Fruit fly (Drosophila melanogaster) whole organism, pupa: ENCODE results near the gene RpL36.

ENCODE experiments used
- CG10348 ChIP-seq: fragments of 200-800 bp; sonication (Bioruptor generic); IDR thresholded peaks from 2 replicates; pipeline ENCODE4 v1.3.6; 2022; ENCODE audit warnings: missing biosample characterization, missing genetic modification characterization
- CG12605 ChIP-seq: fragments of 200-800 bp; sonication (Bioruptor generic); IDR thresholded peaks from 2 replicates; pipeline ENCODE4 v1.3.6; 2022; ENCODE audit warnings: missing biosample characterization, missing genetic modification characterization
- CG15710 ChIP-seq: fragments of 200-800 bp; sonication (Bioruptor generic); optimal IDR thresholded peaks from 2 replicates; lab custom pipeline; 2018; ENCODE audit warnings: missing biosample characterization, mild to moderate bottlenecking, missing genetic modification characterization, moderate library complexity
- CG17806 ChIP-seq: fragments of 200-800 bp; sonication (Bioruptor generic); optimal IDR thresholded peaks from 2 replicates; lab custom pipeline; 2018; ENCODE audit warnings: missing biosample characterization, mild to moderate bottlenecking, missing genetic modification characterization, moderate library complexity
- CG4496 ChIP-seq: fragments of 200-800 bp; sonication (Bioruptor generic); IDR thresholded peaks from 3 replicates; pipeline ENCODE4 v1.3.6; 2022; ENCODE audit warnings: missing biosample characterization, missing genetic modification characterization
- CG8159 ChIP-seq: fragments of 200-800 bp; sonication (Bioruptor generic); optimal IDR thresholded peaks from 3 replicates; lab custom pipeline; 2018; ENCODE audit warnings: missing biosample characterization, mild to moderate bottlenecking, missing genetic modification characterization, moderate library complexity
- CG8301 ChIP-seq: fragments of 200-800 bp; sonication (Bioruptor generic); optimal IDR thresholded peaks from 2 replicates; lab custom pipeline; 2018; ENCODE audit warnings: missing biosample characterization, mild to moderate bottlenecking, missing genetic modification characterization
- Pif1B ChIP-seq: fragments of 200-800 bp; sonication (Bioruptor generic); optimal IDR thresholded peaks from 3 replicates; lab custom pipeline; 2016; ENCODE audit warnings: missing biosample characterization, missing genetic modification characterization

dm6 chrX:590479-590878 is 38.8 kb downstream of the RpL36 start:
- TF ChIP-seq Pif1B (GFP tag; lab: Kevin White, UChicago) = no peak
- no peak for TF ChIP-seq CG12605 (GFP tag; lab: Robert Waterston, UW)
- TF ChIP-seq CG4496 (GFP tag; lab: Robert Waterston, UW) = no peak
- no peak for TF ChIP-seq CG8159 (tag; lab: Kevin White, UChicago)
- no peak for TF ChIP-seq CG8301
- no peak for TF ChIP-seq CG10348 (GFP tag; lab: Robert Waterston, UW)
- TF ChIP-seq CG17806 (tag; lab: Kevin White, UChicago) = no peak
- no peak for TF ChIP-seq CG15710 (tag; lab: Kevin White, UChicago)
